Worm (Caenorhabditis elegans) whole organism, young adult: ENCODE measurements around the gene F07E5.7.

Experiments
- gei-17 ChIP-seq: fragments of 200-800 bp; sonication (Bioruptor generic); optimal IDR thresholded peaks from 2 replicates; lab custom pipeline; 2018; ENCODE audit warnings: mild to moderate bottlenecking, missing genetic modification characterization, missing compliant biosample characterization
- pha-4 ChIP-seq: fragments of 150-350 bp; sonication (generic microtip); optimal IDR thresholded peaks from 2 replicates; lab custom pipeline; 2014; ENCODE audit warnings: missing biosample characterization, missing genetic modification reagents, missing genetic modification characterization
- sdz-38 ChIP-seq: sonication (generic microtip); optimal IDR thresholded peaks from 2 replicates; lab custom pipeline; 2016; ENCODE audit warnings: missing genotype, missing genetic modification characterization, missing compliant biosample characterization
- unc-62 ChIP-seq: fragments of 150-350 bp; optimal IDR thresholded peaks from 2 replicates; lab custom pipeline; 2014; ENCODE audit warnings: missing biosample characterization, missing genetic modification reagents, missing genetic modification characterization
- ztf-28 ChIP-seq: fragments of 200-800 bp; sonication (Bioruptor generic); IDR thresholded peaks from 2 replicates; pipeline ENCODE4 v1.3.6; 2022; ENCODE audit warnings: missing genetic modification reagents, missing genetic modification characterization, missing compliant biosample characterization

- no peak for TF ChIP-seq pha-4
- no peak for TF ChIP-seq unc-62 (GFP tag; lab: Kevin White, UChicago)
- no peak for TF ChIP-seq ztf-28 (GFP tag; lab: Robert Waterston, UW)
- TF ChIP-seq gei-17 (GFP tag; lab: Kevin White, UChicago): no peak
- TF ChIP-seq sdz-38: no peak
These were observed 43.2 kb upstream of the F07E5.7 start for ce11 chrII:2114488-2114887.
